Fruit fly (Drosophila melanogaster) whole organism, adult: Measurements from ENCODE around the gene Ndf.

Experiments used
- CG11617 ChIP-seq: fragments of 200-800 bp; sonication (Bioruptor generic); optimal IDR thresholded peaks from 2 replicates; lab custom pipeline; 2017; ENCODE audit warnings: mild to moderate bottlenecking, missing biosample characterization, missing genetic modification reagents, missing genetic modification characterization
- CG12768 ChIP-seq: fragments of 200-800 bp; sonication (Bioruptor generic); optimal IDR thresholded peaks from 2 replicates; lab custom pipeline; 2017; ENCODE audit warnings: missing biosample characterization, missing genetic modification characterization, mild to moderate bottlenecking, moderate library complexity, missing genetic modification reagents
- CG14711 ChIP-seq: fragments of 200-800 bp; sonication (Bioruptor generic); optimal IDR thresholded peaks from 2 replicates; lab custom pipeline; 2018; ENCODE audit warnings: missing biosample characterization, mild to moderate bottlenecking, missing genetic modification characterization, moderate library complexity
- CG1620 ChIP-seq: fragments of 200-800 bp; sonication (Bioruptor generic); optimal IDR thresholded peaks from 2 replicates; lab custom pipeline; 2016; ENCODE audit warnings: missing biosample characterization, missing genetic modification characterization
- CG33017 ChIP-seq: fragments of 200-800 bp; sonication (Bioruptor generic); optimal IDR thresholded peaks from 2 replicates; lab custom pipeline; 2018; ENCODE audit warnings: missing biosample characterization, mild to moderate bottlenecking, missing genetic modification characterization, moderate library complexity
- CG5204 ChIP-seq: fragments of 200-800 bp; sonication (Bioruptor generic); optimal IDR thresholded peaks from 2 replicates; lab custom pipeline; 2016; ENCODE audit warnings: missing biosample characterization, missing genetic modification characterization
- CG7045 ChIP-seq: fragments of 200-800 bp; sonication (Bioruptor generic); optimal IDR thresholded peaks from 2 replicates; lab custom pipeline; 2017; ENCODE audit warnings: missing biosample characterization, mild to moderate bottlenecking, missing genetic modification characterization
- CG7101 ChIP-seq: fragments of 200-800 bp; sonication (Bioruptor generic); optimal IDR thresholded peaks from 2 replicates; lab custom pipeline; 2018; ENCODE audit warnings: missing biosample characterization, mild to moderate bottlenecking, missing genetic modification characterization, moderate library complexity
- Clk ChIP-seq: fragments of 200-800 bp; sonication (Bioruptor generic); optimal IDR thresholded peaks from 2 replicates; lab custom pipeline; 2017; ENCODE audit warnings: missing biosample characterization, missing genetic modification characterization
- Crg-1 ChIP-seq: fragments of 200-800 bp; sonication (Bioruptor generic); optimal IDR thresholded peaks from 2 replicates; lab custom pipeline; 2016; ENCODE audit warnings: missing biosample characterization, missing genetic modification characterization
- Hr96 ChIP-seq: fragments of 200-800 bp; sonication (Bioruptor generic); optimal IDR thresholded peaks from 2 replicates; lab custom pipeline; 2016; ENCODE audit warnings: missing biosample characterization, missing genetic modification characterization
- Mnt ChIP-seq: fragments of 200-800 bp; sonication (Bioruptor generic); optimal IDR thresholded peaks from 2 replicates; lab custom pipeline; 2016; ENCODE audit warnings: missing biosample characterization, mild to moderate bottlenecking, missing genetic modification characterization
- bab1 ChIP-seq: fragments of 200-800 bp; sonication (Bioruptor generic); optimal IDR thresholded peaks from 3 replicates; lab custom pipeline; 2019; ENCODE audit warnings: missing biosample characterization, mild to moderate bottlenecking, missing genetic modification characterization, moderate library complexity
- cic ChIP-seq: fragments of 200-800 bp; sonication (Bioruptor generic); optimal IDR thresholded peaks from 2 replicates; lab custom pipeline; 2017; ENCODE audit warnings: missing biosample characterization, mild to moderate bottlenecking, missing genetic modification characterization, moderate library complexity
- cnc ChIP-seq, 2 experiments: fragments of >200 bp; optimal IDR thresholded peaks; 2 replicates each; lab custom pipeline; 2017
- kay ChIP-seq: fragments of 200-800 bp; sonication (Bioruptor generic); peaks from one replicate; lab custom pipeline; 2016; ENCODE audit warnings: missing biosample characterization, missing genetic modification characterization, borderline replicate concordance
- ovo ChIP-seq: fragments of 200-800 bp; sonication (Bioruptor generic); optimal IDR thresholded peaks from 2 replicates; lab custom pipeline; 2016; ENCODE audit warnings: missing biosample characterization, missing genetic modification characterization
- pad ChIP-seq: fragments of 200-800 bp; sonication (Bioruptor generic); optimal IDR thresholded peaks from 3 replicates; lab custom pipeline; 2017; ENCODE audit warnings: missing biosample characterization, missing genetic modification characterization, mild to moderate bottlenecking, moderate library complexity, missing genetic modification reagents
- tj ChIP-seq: fragments of 200-800 bp; sonication (Bioruptor generic); optimal IDR thresholded peaks from 3 replicates; lab custom pipeline; 2017; ENCODE audit warnings: missing biosample characterization, mild to moderate bottlenecking, missing genetic modification characterization, moderate library complexity
- toe ChIP-seq: fragments of 200-800 bp; sonication (Bioruptor generic); optimal IDR thresholded peaks from 2 replicates; lab custom pipeline; 2016; ENCODE audit warnings: missing biosample characterization, missing genetic modification characterization

Gene Ndf

DNA sequence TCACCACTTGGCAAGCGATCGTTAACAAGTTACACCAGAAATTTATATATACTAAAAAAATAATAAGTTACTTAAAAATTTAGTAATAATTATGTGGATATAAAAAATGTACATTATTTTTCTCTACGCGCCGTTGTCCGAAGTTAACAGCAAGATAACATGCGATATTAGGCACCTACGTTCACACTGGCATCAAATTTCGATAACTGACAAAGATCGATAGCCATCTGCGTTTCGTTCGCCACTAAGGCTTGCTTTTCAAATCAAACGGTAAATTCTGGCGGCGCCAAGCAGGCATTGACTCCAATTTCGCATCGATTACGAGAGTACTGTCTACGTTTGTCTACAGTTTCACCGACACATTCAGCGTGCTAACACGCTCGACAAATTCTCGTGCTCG is 53.1 kb downstream of the Ndf start, which contains the start of gene Pen:
TSS of gene Pen (plus strand) at position 196 of the 400 bp plus-strand sequence.
- TF ChIP-seq ovo = no peak

DNA sequence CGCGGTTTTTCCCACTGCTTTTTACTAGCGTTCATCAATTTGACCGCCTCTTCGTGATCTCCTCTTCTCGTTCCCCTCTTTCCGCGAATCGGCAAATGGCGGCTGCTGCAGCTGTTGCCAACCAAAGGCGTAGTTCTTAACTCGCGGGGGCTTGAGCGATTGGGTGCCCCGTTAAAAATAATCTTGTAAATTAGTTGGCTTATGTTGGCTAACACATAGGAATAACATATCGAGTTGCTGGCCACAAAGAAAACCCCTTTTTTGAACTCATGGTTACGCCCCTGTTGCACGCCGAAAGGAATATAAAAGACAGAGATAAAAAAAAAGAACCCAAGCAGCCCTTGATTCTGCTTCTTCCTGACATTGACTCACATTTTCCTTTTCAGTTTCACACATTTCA is 53.6 kb downstream of the Ndf start:
- TF ChIP-seq CG14711 (peak; percentile 56), Hr96 (GFP tag; lab: Kevin White, UChicago) (peak; percentile 27), toe (GFP tag; lab: Kevin White, UChicago) (no peak), CG33017 (tag; lab: Kevin White, UChicago) (no peak), pad (peak; percentile 65), cic (GFP tag; lab: Kevin White, UChicago) (no peak), Crg-1 (GFP tag; lab: Kevin White, UChicago) (no peak), kay (no peak), CG7101 (tag; lab: Kevin White, UChicago) (peak; percentile 52), CG12768 (no peak), CG1620 (GFP tag; lab: Kevin White, UChicago) (peak; percentile 3), bab1 (GFP tag; lab: Kevin White, UChicago) (peak; percentile 86), CG5204 (GFP tag; lab: Kevin White, UChicago) (no peak), tj (GFP tag; lab: Kevin White, UChicago) (no peak), Mnt (GFP tag; lab: Kevin White, UChicago) (no peak), cnc (optimal IDR thresholded peaks at IDR 0.05; lab: Kevin White, UChicago) (no peak), CG11617 (GFP tag; lab: Kevin White, UChicago) (no peak), Clk (GFP tag; lab: Kevin White, UChicago) (no peak), CG7045 (GFP tag; lab: Kevin White, UChicago) (no peak), ovo (no peak)
